Worm (Caenorhabditis elegans): Measurements from ENCODE around the gene fkh-9.

- no peak for TF ChIP-seq lin-39 (tag; optimal IDR thresholded peaks at IDR 0.05)
- no peak for TF ChIP-seq aly-2 (tag; optimal IDR thresholded peaks at IDR 0.05)
- TF ChIP-seq snpc-4 (tag; optimal IDR thresholded peaks at IDR 0.05): no peak
- TF ChIP-seq skn-1 (tag; optimal IDR thresholded peaks at IDR 0.05): no peak
- TF ChIP-seq nhr-28 (tag; optimal IDR thresholded peaks at IDR 0.05): no peak
- TF ChIP-seq elt-2 (tag; optimal IDR thresholded peaks at IDR 0.05): no peak
- no peak for TF ChIP-seq egl-27 (tag; optimal IDR thresholded peaks at IDR 0.05)
Measured at ce11 chrX:3773233-3773632, 53.5 kb downstream of the fkh-9 start.

Measured in whole organism, L3 larva.